Worm (Caenorhabditis elegans): ENCODE results near the gene cyp-25A2.

ce11 chrIII:3876197-3876897, 41.3 kb downstream of the cyp-25A2 start:
- no peak for TF ChIP-seq ama-1 (optimal IDR thresholded peaks at IDR 0.05)
- TF ChIP-seq hmbx-1 (tag; optimal IDR thresholded peaks at IDR 0.05): no peak
- no peak for TF ChIP-seq aly-1 (tag; optimal IDR thresholded peaks at IDR 0.05)
- no peak for TF ChIP-seq pes-1 (GFP tag; IDR thresholded peaks at IDR 0.05)
- no peak for TF ChIP-seq F13C5.2 (tag; optimal IDR thresholded peaks at IDR 0.05)
- no peak for TF ChIP-seq flt-1 (GFP tag; IDR thresholded peaks at IDR 0.05)
- no peak for TF ChIP-seq B0310.2 (tag; optimal IDR thresholded peaks at IDR 0.05)
- no peak for TF ChIP-seq tbx-37 (GFP tag; conservative IDR thresholded peaks at IDR 0.05)
- no peak for TF ChIP-seq tbx-11 (GFP tag; IDR thresholded peaks at IDR 0.05)
- TF ChIP-seq tra-4 (tag; optimal IDR thresholded peaks at IDR 0.05): no peak
